Worm (Caenorhabditis elegans): Measurements from ENCODE around the gene snap-29.

The snap-29 gene

ce11 chrIII:8788690-8789089 is 12.6 kb downstream of the snap-29 start:
- TF ChIP-seq F13H6.1 (tag; optimal IDR thresholded peaks at IDR 0.05) (peak; percentile 16), mdl-1 (tag; optimal IDR thresholded peaks at IDR 0.05) (no peak), unc-55 (GFP tag; optimal IDR thresholded peaks at IDR 0.05) (peak; percentile 3), nhr-25 (tag; optimal IDR thresholded peaks at IDR 0.05) (no peak), C34F6.9 (tag; optimal IDR thresholded peaks at IDR 0.05) (peak; percentile 33)

- TF ChIP-seq nhr-11 (tag; optimal IDR thresholded peaks at IDR 0.05) = no peak
- no peak for TF ChIP-seq unc-62 (GFP tag; optimal IDR thresholded peaks at IDR 0.05)
- TF ChIP-seq gmeb-1 (tag; optimal IDR thresholded peaks at IDR 0.05) = no peak
- no peak for TF ChIP-seq sma-9 (GFP tag; optimal IDR thresholded peaks at IDR 0.05)
- no peak for TF ChIP-seq sma-9 (tag; optimal IDR thresholded peaks at IDR 0.05)
- TF ChIP-seq nhr-77 (tag; optimal IDR thresholded peaks at IDR 0.05) = no peak
- no peak for TF ChIP-seq ceh-82 (tag; optimal IDR thresholded peaks at IDR 0.05)
- no peak for TF ChIP-seq lin-39 (tag; optimal IDR thresholded peaks at IDR 0.05)
- no peak for TF ChIP-seq fos-1 (tag; optimal IDR thresholded peaks at IDR 0.05)
- TF ChIP-seq snpc-4 (tag; optimal IDR thresholded peaks at IDR 0.05) = no peak
- TF ChIP-seq skn-1 (tag; optimal IDR thresholded peaks at IDR 0.05) = no peak
- TF ChIP-seq mab-5 (tag; optimal IDR thresholded peaks at IDR 0.05) = no peak
- no peak for TF ChIP-seq nhr-12 (tag; optimal IDR thresholded peaks at IDR 0.05)
- no peak for TF ChIP-seq egl-27 (tag; optimal IDR thresholded peaks at IDR 0.05)
- no peak for TF ChIP-seq nhr-129 (tag; optimal IDR thresholded peaks at IDR 0.05)
- TF ChIP-seq mdl-1 (tag; optimal IDR thresholded peaks at IDR 0.05) = no peak
- TF ChIP-seq zag-1 (tag; optimal IDR thresholded peaks at IDR 0.05) = no peak
- TF ChIP-seq elt-3 (tag; optimal IDR thresholded peaks at IDR 0.05) = no peak
Observed at ce11 chrIII:8791235-8791634, 15.2 kb downstream of the snap-29 start, which contains the start of the genes zfp-1 and F54F2.14. Gene zfp-1 (plus strand): TSS chrIII:8791535. Gene F54F2.14 (plus strand): TSS chrIII:8791546.

- TF ChIP-seq dmd-4 (tag; optimal IDR thresholded peaks at IDR 0.05) (no peak), ama-1 (optimal IDR thresholded peaks at IDR 0.05) (no peak), sma-9 (GFP tag; optimal IDR thresholded peaks at IDR 0.05) (no peak), sma-9 (tag; optimal IDR thresholded peaks at IDR 0.05) (no peak), ztf-1 (GFP tag; conservative IDR thresholded peaks at IDR 0.05) (no peak)
Observed at ce11 chrIII:8792251-8792650, 16.2 kb downstream of the snap-29 start, which contains the start of gene ztf-1. Gene ztf-1 (minus strand): TSS chrIII:8792351.

ce11 chrIII:8794793-8795192 is 18.7 kb downstream of the snap-29 start:
- TF ChIP-seq egl-27 (tag; optimal IDR thresholded peaks at IDR 0.05) (peak; percentile 74), lin-13 (GFP tag; optimal IDR thresholded peaks at IDR 0.05) (peak; percentile 64), lin-11 (tag; optimal IDR thresholded peaks at IDR 0.05) (peak; percentile 37), lsy-2 (tag; optimal IDR thresholded peaks at IDR 0.05) (peak; percentile 13 to 77), fos-1 (tag; optimal IDR thresholded peaks at IDR 0.05) (peak; percentile 80), sma-9 (GFP tag; optimal IDR thresholded peaks at IDR 0.05) (peak; percentile 91), sma-9 (tag; optimal IDR thresholded peaks at IDR 0.05) (no peak), nhr-21 (tag; optimal IDR thresholded peaks at IDR 0.05) (peak; percentile 45), sem-4 (tag; optimal IDR thresholded peaks at IDR 0.05) (peak; percentile 86), zag-1 (tag; optimal IDR thresholded peaks at IDR 0.05) (no peak), sma-3 (GFP tag; optimal IDR thresholded peaks at IDR 0.05) (peak; percentile 77), Y55F3AM.14 (GFP tag; optimal IDR thresholded peaks at IDR 0.05) (peak; percentile 6), blmp-1 (tag; optimal IDR thresholded peaks at IDR 0.05; ENCODE audit: insufficient read depth) (peak; percentile 92), ceh-16 (tag; optimal IDR thresholded peaks at IDR 0.05) (peak; percentile 91), gmeb-1 (tag; optimal IDR thresholded peaks at IDR 0.05) (peak; percentile 70), elt-1 (tag; optimal IDR thresholded peaks at IDR 0.05) (no peak), F13H6.1 (tag; optimal IDR thresholded peaks at IDR 0.05) (peak; percentile 93), ztf-11 (tag; optimal IDR thresholded peaks at IDR 0.05) (no peak), ztf-4 (tag; optimal IDR thresholded peaks at IDR 0.05) (peak; percentile 11), unc-39 (tag; optimal IDR thresholded peaks at IDR 0.05) (no peak), lin-39 (tag; optimal IDR thresholded peaks at IDR 0.05) (no peak), nhr-25 (tag; optimal IDR thresholded peaks at IDR 0.05) (peak; percentile 79), peb-1 (tag; optimal IDR thresholded peaks at IDR 0.05) (peak; percentile 45), mdl-1 (tag; optimal IDR thresholded peaks at IDR 0.05) (peak; percentile 67 to 70), nhr-129 (tag; optimal IDR thresholded peaks at IDR 0.05) (peak; percentile 85), unc-62 (GFP tag; optimal IDR thresholded peaks at IDR 0.05) (no peak), crh-2 (tag; optimal IDR thresholded peaks at IDR 0.05) (peak; percentile 35)
